Fruit fly (Drosophila melanogaster): ENCODE results near the gene CG3345.

The CG3345 gene

DNA sequence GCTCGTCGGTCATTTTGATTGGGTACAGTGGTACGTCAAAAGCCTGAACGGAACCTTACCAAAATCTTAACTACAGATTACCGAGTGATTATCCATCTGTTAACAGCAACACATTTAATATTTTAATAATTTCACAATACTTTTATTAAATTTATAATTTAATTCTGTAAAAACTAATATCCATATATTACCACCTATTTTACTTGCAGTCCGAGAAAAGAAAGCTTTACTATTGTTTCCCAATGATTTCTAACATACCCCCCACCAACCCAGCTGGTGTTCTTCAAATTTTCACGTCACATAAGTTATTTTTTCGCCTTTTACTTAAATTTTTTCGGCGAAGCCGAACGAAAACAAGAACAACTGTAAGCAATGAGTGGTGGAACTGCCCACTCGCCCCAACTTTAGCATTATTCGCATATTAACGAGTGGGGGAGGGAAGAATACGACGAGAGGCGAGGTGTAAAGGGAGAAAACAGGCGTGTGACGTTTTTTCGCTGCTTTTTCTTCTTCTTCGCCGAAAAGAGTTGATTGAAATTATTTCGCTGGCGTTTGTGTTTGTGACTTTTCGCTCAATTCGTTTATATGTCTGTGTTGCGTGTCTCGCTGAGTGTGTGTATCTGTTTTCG is 20.9 kb upstream of the CG3345 start (continued):
- TF ChIP-seq wdn (GFP tag; IDR thresholded peaks at IDR 0.05) (peak; percentile 43; the same call in 1 of the 2 replicates), ash1 (GFP tag; optimal IDR thresholded peaks at IDR 0.05) (no peak), CG3281 (GFP tag; optimal IDR thresholded peaks at IDR 0.05) (peak; percentile 86), her (GFP tag; optimal IDR thresholded peaks at IDR 0.05) (no peak), TFAM (GFP tag; optimal IDR thresholded peaks at IDR 0.05) (no peak), CG2202 (tag; optimal IDR thresholded peaks at IDR 0.05) (no peak), CG7357 (GFP tag; IDR thresholded peaks at IDR 0.05) (no peak), Lpt (GFP tag; optimal IDR thresholded peaks at IDR 0.05) (no peak), CG7928 (GFP tag; optimal IDR thresholded peaks at IDR 0.05) (peak; percentile 53), Abd-B (GFP tag; optimal IDR thresholded peaks at IDR 0.05) (peak; percentile 15), ken (GFP tag; IDR thresholded peaks at IDR 0.05) (no peak), jumu (GFP tag; optimal IDR thresholded peaks at IDR 0.05) (no peak), fd96Cb (tag; optimal IDR thresholded peaks at IDR 0.05) (no peak), CG30403 (GFP tag; optimal IDR thresholded peaks at IDR 0.05) (peak; percentile 56), CG4360 (GFP tag; IDR thresholded peaks at IDR 0.05) (no peak; the same call in 1 of the 2 replicates), CG14860 (GFP tag; IDR thresholded peaks at IDR 0.05; ENCODE audit: partially characterized antibody) (no peak), Jarid2 (GFP tag; optimal IDR thresholded peaks at IDR 0.05) (no peak), CG12659 (GFP tag; optimal IDR thresholded peaks at IDR 0.05) (peak; percentile 55), gfzf (GFP tag; optimal IDR thresholded peaks at IDR 0.05) (no peak), CG9727 (GFP tag; optimal IDR thresholded peaks at IDR 0.05) (peak; percentile 80), ATbp (GFP tag; optimal IDR thresholded peaks at IDR 0.05) (peak; percentile 47), luna (GFP tag; optimal IDR thresholded peaks at IDR 0.05) (no peak), Fer2 (tag; optimal IDR thresholded peaks at IDR 0.05) (no peak), CG13424 (tag; optimal IDR thresholded peaks at IDR 0.05) (peak; percentile 45), ro (GFP tag; IDR thresholded peaks at IDR 0.05) (no peak), dpn (GFP tag; optimal IDR thresholded peaks at IDR 0.05) (peak in 1 of 2 experiments; percentile 40), bcd (GFP tag; optimal IDR thresholded peaks at IDR 0.05) (peak; percentile 60), CG3407 (GFP tag; optimal IDR thresholded peaks at IDR 0.05) (peak; percentile 9), CG13287 (GFP tag; IDR thresholded peaks at IDR 0.05; ENCODE audit: partially characterized antibody) (0 out of 2 replicates have a peak, but pooled peaks have one; percentile 7), sima (GFP tag; optimal IDR thresholded peaks at IDR 0.05) (no peak), az2 (GFP tag; optimal IDR thresholded peaks at IDR 0.05) (peak; percentile 23), CG17359 (tag; optimal IDR thresholded peaks at IDR 0.05) (peak; percentile 54), HmgZ (tag; optimal IDR thresholded peaks at IDR 0.05) (peak; percentile 20), NC2β (GFP tag; optimal IDR thresholded peaks at IDR 0.05) (no peak), jigr1 (GFP tag; IDR thresholded peaks at IDR 0.05) (no peak), CG8924 (tag; optimal IDR thresholded peaks at IDR 0.05) (peak; percentile 53), lmd (GFP tag; IDR thresholded peaks at IDR 0.05) (peak; percentile 55; the same call in 1 of the 2 replicates), cato (GFP tag; optimal IDR thresholded peaks at IDR 0.05; ENCODE audit: borderline replicate concordance) (peak; percentile 7), CG13894 (tag; optimal IDR thresholded peaks at IDR 0.05) (peak; percentile 7), Med (GFP tag) (peak; percentile 66), Mrtf (GFP tag; IDR thresholded peaks at IDR 0.05) (no peak), Aef1 (GFP tag; IDR thresholded peaks at IDR 0.05) (no peak), Bteb2 (GFP tag; optimal IDR thresholded peaks at IDR 0.05) (no peak), Deaf1 (tag; optimal IDR thresholded peaks at IDR 0.05) (peak; percentile 45), CG11093 (GFP tag; IDR thresholded peaks at IDR 0.05) (0 out of 3 replicates have a peak, but pooled peaks have one; percentile 40)
